Fruit fly (Drosophila melanogaster) whole organism, wandering third instar larva: ENCODE measurements around the gene mRpL47.
A peak's percentile ranks its signal among the peaks of the same experiment; 100 is the strongest.

Experiments
- Abd-B ChIP-seq: fragments of >200 bp; optimal IDR thresholded peaks from 2 replicates; lab custom pipeline; 2017; ENCODE audit warnings: missing biosample characterization, missing genetic modification characterization
- CG32264 ChIP-seq: fragments of 200-800 bp; sonication (Bioruptor generic); optimal IDR thresholded peaks from 2 replicates; lab custom pipeline; 2016; ENCODE audit warnings: missing biosample characterization, missing genetic modification characterization
- CG9705 ChIP-seq: fragments of 200-800 bp; sonication (Bioruptor generic); optimal IDR thresholded peaks from 2 replicates; lab custom pipeline; 2018; ENCODE audit warnings: missing biosample characterization, mild to moderate bottlenecking, missing genetic modification characterization
- CrebA ChIP-seq: fragments of 200-800 bp; sonication (Bioruptor generic); optimal IDR thresholded peaks from 2 replicates; lab custom pipeline; 2016; ENCODE audit warnings: missing biosample characterization, mild to moderate bottlenecking, missing genetic modification characterization, borderline replicate concordance
- Dfd ChIP-seq: fragments of >200 bp; optimal IDR thresholded peaks from 2 replicates; lab custom pipeline; 2017; ENCODE audit warnings: missing biosample characterization, missing genetic modification characterization
- Dif ChIP-seq: fragments of 200-275, 200-300 bp; sonication (Bioruptor generic); optimal IDR thresholded peaks from 2 replicates; lab custom pipeline; 2018; ENCODE audit warnings: missing biosample characterization, missing genetic modification characterization; ENCODE audit not compliant: partially characterized antibody
- GATAd ChIP-seq: sonication (Bioruptor generic); optimal IDR thresholded peaks from 2 replicates; lab custom pipeline; 2016; ENCODE audit warnings: missing biosample characterization, missing genetic modification characterization
- HLH106 ChIP-seq: fragments of 200-800 bp; optimal IDR thresholded peaks from 3 replicates; lab custom pipeline; 2019; ENCODE audit warnings: missing biosample characterization, mild to moderate bottlenecking, missing genetic modification characterization, moderate library complexity
- Hnf4 ChIP-seq: fragments of 200-800 bp; sonication (Bioruptor generic); optimal IDR thresholded peaks from 2 replicates; lab custom pipeline; 2016; ENCODE audit warnings: missing biosample characterization, mild to moderate bottlenecking, missing genetic modification characterization
- Hr78 ChIP-seq: fragments of >200 bp; optimal IDR thresholded peaks from 2 replicates; lab custom pipeline; 2017; ENCODE audit warnings: missing biosample characterization, missing genetic modification characterization
- Hr83 ChIP-seq: fragments of 200-300 bp; sonication (Bioruptor generic); optimal IDR thresholded peaks from 2 replicates; lab custom pipeline; 2016; ENCODE audit warnings: missing biosample characterization, mild to moderate bottlenecking, missing genetic modification characterization, moderate library complexity; ENCODE audit not compliant: poor library complexity, severe bottlenecking
- Jra ChIP-seq: sonication (Bioruptor generic); optimal IDR thresholded peaks from 2 replicates; lab custom pipeline; 2016; ENCODE audit warnings: missing biosample characterization, missing genetic modification characterization
- Mio ChIP-seq: sonication (Bioruptor generic); optimal IDR thresholded peaks from 2 replicates; lab custom pipeline; 2016; ENCODE audit warnings: missing biosample characterization, missing genetic modification characterization
- Myc ChIP-seq: fragments of >200 bp; optimal IDR thresholded peaks from 2 replicates; lab custom pipeline; 2017
- N ChIP-seq: fragments of >200 bp; optimal IDR thresholded peaks from 2 replicates; lab custom pipeline; 2018; ENCODE audit warnings: missing biosample characterization, missing external identifiers, missing genetic modification characterization
- OdsH ChIP-seq: fragments of 200-800 bp; sonication (Bioruptor generic); optimal IDR thresholded peaks from 2 replicates; lab custom pipeline; 2016; ENCODE audit warnings: missing biosample characterization, mild to moderate bottlenecking, missing genetic modification characterization
- Rel ChIP-seq, 2 experiments: fragments of 200-800 bp; sonication (Bioruptor generic) in 1 of 2; optimal IDR thresholded peaks; 2 replicates in 1 of 2; 3 replicates in 1 of 2; lab custom pipeline; 2016 to 2019; ENCODE audit warnings: mild to moderate bottlenecking in 2 of 2, missing biosample characterization in 2 of 2, missing genetic modification characterization in 2 of 2, moderate library complexity in 1 of 2
- Sp1 ChIP-seq: fragments of 200-800 bp; sonication (Bioruptor generic); optimal IDR thresholded peaks from 3 replicates; lab custom pipeline; 2019; ENCODE audit warnings: missing biosample characterization, mild to moderate bottlenecking, missing genetic modification characterization, moderate library complexity
- Vsx2 ChIP-seq: fragments of 200-300, 225-300 bp; sonication (Bioruptor generic); optimal IDR thresholded peaks from 2 replicates; lab custom pipeline; 2018; ENCODE audit warnings: missing biosample characterization, missing genetic modification characterization; ENCODE audit not compliant: partially characterized antibody
- brk ChIP-seq: fragments of 200-800 bp; sonication (Bioruptor generic); optimal IDR thresholded peaks from 2 replicates; lab custom pipeline; 2016; ENCODE audit warnings: missing biosample characterization, mild to moderate bottlenecking, missing genetic modification characterization
- dl ChIP-seq, 2 experiments: fragments of 175-275, 200-275 bp in 1 of 2; fragments of 200-275 bp in 1 of 2; sonication (Bioruptor generic); optimal IDR thresholded peaks; lab custom pipeline; 2018; ENCODE audit warnings: mild to moderate bottlenecking in 2 of 2, missing biosample characterization in 2 of 2, missing genetic modification characterization in 2 of 2, moderate library complexity in 2 of 2; ENCODE audit not compliant: partially characterized antibody in 2 of 2, insufficient read depth in 1 of 2
- dmrt93B ChIP-seq: fragments of 200-800 bp; sonication (Bioruptor generic); optimal IDR thresholded peaks from 2 replicates; lab custom pipeline; 2018; ENCODE audit warnings: missing biosample characterization, mild to moderate bottlenecking, missing genetic modification characterization
- dsf ChIP-seq: sonication (Bioruptor generic); optimal IDR thresholded peaks from 2 replicates; lab custom pipeline; 2016; ENCODE audit warnings: missing biosample characterization, missing genetic modification characterization, borderline replicate concordance
- ey ChIP-seq: fragments of 200-800 bp; sonication (Bioruptor generic); optimal IDR thresholded peaks from 2 replicates; lab custom pipeline; 2016; ENCODE audit warnings: missing biosample characterization, missing genetic modification characterization
- foxo ChIP-seq, 2 experiments: fragments of 200-800 bp; sonication (Bioruptor generic); optimal IDR thresholded peaks; 2 replicates in 1 of 2; 3 replicates in 1 of 2; lab custom pipeline; 2016 to 2017; ENCODE audit warnings: missing biosample characterization in 2 of 2, missing genetic modification characterization in 2 of 2
- fru ChIP-seq: fragments of 200-800 bp; sonication (Bioruptor generic); optimal IDR thresholded peaks from 3 replicates; lab custom pipeline; 2016; ENCODE audit warnings: missing biosample characterization, mild to moderate bottlenecking, missing genetic modification characterization
- h ChIP-seq: fragments of 200-800 bp; sonication (Bioruptor generic); optimal IDR thresholded peaks from 3 replicates; lab custom pipeline; 2016; ENCODE audit warnings: missing biosample characterization, mild to moderate bottlenecking, missing genetic modification characterization
- jim ChIP-seq: fragments of 175-275, 200-325 bp; sonication (Bioruptor generic); optimal IDR thresholded peaks from 2 replicates; lab custom pipeline; 2016; ENCODE audit warnings: missing biosample characterization, mild to moderate bottlenecking, missing genetic modification characterization
- lola ChIP-seq: fragments of >200 bp; optimal IDR thresholded peaks from 2 replicates; lab custom pipeline; 2017; ENCODE audit warnings: missing biosample characterization, missing genetic modification characterization
- pan ChIP-seq: fragments of >200 bp; optimal IDR thresholded peaks from 2 replicates; lab custom pipeline; 2017
- psq ChIP-seq: fragments of 200-800 bp; sonication (Bioruptor generic); optimal IDR thresholded peaks from 3 replicates; lab custom pipeline; 2017; ENCODE audit warnings: missing biosample characterization, mild to moderate bottlenecking, missing genetic modification characterization, moderate library complexity
- rgr ChIP-seq: fragments of 200-800 bp; sonication (Bioruptor generic); optimal IDR thresholded peaks from 3 replicates; lab custom pipeline; 2016; ENCODE audit warnings: missing biosample characterization, mild to moderate bottlenecking, missing genetic modification characterization
- sage ChIP-seq: fragments of 200-800 bp; sonication (Bioruptor generic); optimal IDR thresholded peaks from 2 replicates; lab custom pipeline; 2016; ENCODE audit warnings: missing biosample characterization, mild to moderate bottlenecking, missing genetic modification characterization
- sv ChIP-seq: fragments of 200-800 bp; sonication (Bioruptor generic); optimal IDR thresholded peaks from 3 replicates; lab custom pipeline; 2016; ENCODE audit warnings: missing biosample characterization, missing genetic modification characterization
- tai ChIP-seq: sonication (Bioruptor generic); optimal IDR thresholded peaks from 2 replicates; lab custom pipeline; 2016; ENCODE audit warnings: missing biosample characterization, missing genetic modification characterization
- usp ChIP-seq: fragments of >200 bp; optimal IDR thresholded peaks from 2 replicates; lab custom pipeline; 2017; ENCODE audit warnings: missing biosample characterization, missing genetic modification characterization
- woc ChIP-seq: sonication (Bioruptor generic); optimal IDR thresholded peaks from 2 replicates; lab custom pipeline; 2016; ENCODE audit warnings: missing biosample characterization, mild to moderate bottlenecking, missing genetic modification characterization

Gene mRpL47

DNA sequence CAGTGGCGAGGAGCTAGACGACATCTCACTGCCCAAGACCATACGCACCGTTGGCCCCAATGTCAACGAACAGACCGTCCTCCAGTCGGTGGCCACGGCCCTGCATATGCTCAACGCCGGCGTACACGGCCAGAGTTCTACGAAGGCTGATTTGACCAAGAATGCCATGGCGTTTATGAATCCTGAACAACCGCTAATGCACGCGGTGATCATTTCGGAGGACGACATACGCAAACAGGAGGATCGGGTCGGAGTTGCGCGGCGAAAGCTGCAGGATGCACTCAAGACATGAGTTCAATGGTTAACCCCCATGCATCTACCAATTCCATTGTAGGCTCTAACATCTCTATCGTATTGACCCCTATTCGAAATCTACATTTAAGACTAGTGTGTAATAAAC, 45.4 kb upstream of the mRpL47 start:
- TF ChIP-seq Rel (GFP tag; optimal IDR thresholded peaks at IDR 0.05; lab: Kevin White, UChicago) (no peak), Rel (tag; optimal IDR thresholded peaks at IDR 0.05; lab: Kevin White, UChicago) (no peak), Jra (GFP tag; lab: Kevin White, UChicago) (no peak), GATAd (GFP tag; lab: Kevin White, UChicago) (no peak), sage (GFP tag; lab: Kevin White, UChicago) (no peak), lola (GFP tag; lab: Kevin White, UChicago) (no peak), Dif (GFP tag; lab: Kevin White, UChicago) (no peak), usp (GFP tag; lab: Kevin White, UChicago) (no peak), Hnf4 (GFP tag; lab: Kevin White, UChicago) (no peak), Vsx2 (no peak), dsf (GFP tag; lab: Kevin White, UChicago) (no peak), brk (GFP tag; lab: Kevin White, UChicago) (no peak), OdsH (GFP tag; lab: Kevin White, UChicago) (no peak), Dfd (GFP tag; lab: Kevin White, UChicago) (no peak)

DNA sequence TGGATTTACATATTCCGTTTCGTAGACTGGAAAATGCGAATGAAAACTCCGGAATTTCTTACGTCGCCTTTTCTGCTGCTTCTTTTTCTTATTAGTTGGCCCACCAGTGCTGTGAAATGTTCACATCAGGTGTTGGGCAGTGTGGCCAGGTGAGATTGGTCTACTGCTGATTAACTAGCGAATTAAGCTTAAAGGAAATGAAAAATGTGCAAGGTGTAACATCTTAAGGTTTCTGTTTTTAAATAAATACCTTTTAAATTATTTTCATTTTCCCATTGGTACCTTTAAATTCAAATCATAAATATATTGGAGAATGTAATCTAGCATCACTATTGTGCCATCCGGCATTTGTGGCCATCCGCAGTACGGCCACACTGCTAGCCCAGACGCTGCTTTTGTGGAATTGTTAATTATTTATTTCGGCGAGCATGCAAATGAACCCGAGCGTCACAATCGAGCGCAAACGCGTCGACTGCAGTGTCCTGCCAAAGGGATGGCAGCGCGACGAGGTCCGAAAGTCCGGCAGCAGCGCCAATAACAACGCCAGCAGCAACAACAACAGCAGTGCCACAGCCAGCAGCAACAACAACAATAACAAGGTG, 43.8 kb upstream of the mRpL47 start, which contains the start of the genes AP-1mu and MBD-like:
TSS of gene AP-1mu (minus strand) at position 113 of the 602 bp plus-strand sequence.
TSS of gene MBD-like (plus strand) at position 348 of the 602 bp plus-strand sequence.
- TF ChIP-seq woc (GFP tag; lab: Kevin White, UChicago) = peak; percentile 67
- peak; percentile 73 for TF ChIP-seq Jra (GFP tag; lab: Kevin White, UChicago)
- TF ChIP-seq usp (GFP tag; lab: Kevin White, UChicago) = no peak
- TF ChIP-seq Myc (lab: Kevin White, UChicago) = peak; percentile 67
- TF ChIP-seq fru (GFP tag; lab: Kevin White, UChicago) = peak; percentile 75
- peak; percentile 81 for TF ChIP-seq h (GFP tag; lab: Kevin White, UChicago)
- TF ChIP-seq foxo (GFP tag; optimal IDR thresholded peaks at IDR 0.05; lab: Kevin White, UChicago) = peak in 1 of 2 experiments; percentile 78
- TF ChIP-seq Sp1 (GFP tag; lab: Kevin White, UChicago) = peak; percentile 67
- peak; percentile 73 for TF ChIP-seq HLH106 (tag; lab: Kevin White, UChicago)
- peak; percentile 61 for TF ChIP-seq CG9705 (GFP tag; lab: Kevin White, UChicago)
- peak; percentile 71 for TF ChIP-seq rgr
- TF ChIP-seq CrebA (GFP tag; lab: Kevin White, UChicago) = no peak
- TF ChIP-seq sv = peak; percentile 40
- no peak for TF ChIP-seq Hnf4 (GFP tag; lab: Kevin White, UChicago)
- peak; percentile 73 for TF ChIP-seq ey (GFP tag; lab: Kevin White, UChicago)
- peak; percentile 66 for TF ChIP-seq psq
- TF ChIP-seq OdsH (GFP tag; lab: Kevin White, UChicago) = peak; percentile 57
- TF ChIP-seq Rel (GFP tag; optimal IDR thresholded peaks at IDR 0.05; lab: Kevin White, UChicago) = no peak
- TF ChIP-seq Rel (tag; optimal IDR thresholded peaks at IDR 0.05; lab: Kevin White, UChicago) = peak; percentile 50
- no peak for TF ChIP-seq N (GFP tag; lab: Kevin White, UChicago)
- TF ChIP-seq, all 38 proteins: peak for 15

DNA sequence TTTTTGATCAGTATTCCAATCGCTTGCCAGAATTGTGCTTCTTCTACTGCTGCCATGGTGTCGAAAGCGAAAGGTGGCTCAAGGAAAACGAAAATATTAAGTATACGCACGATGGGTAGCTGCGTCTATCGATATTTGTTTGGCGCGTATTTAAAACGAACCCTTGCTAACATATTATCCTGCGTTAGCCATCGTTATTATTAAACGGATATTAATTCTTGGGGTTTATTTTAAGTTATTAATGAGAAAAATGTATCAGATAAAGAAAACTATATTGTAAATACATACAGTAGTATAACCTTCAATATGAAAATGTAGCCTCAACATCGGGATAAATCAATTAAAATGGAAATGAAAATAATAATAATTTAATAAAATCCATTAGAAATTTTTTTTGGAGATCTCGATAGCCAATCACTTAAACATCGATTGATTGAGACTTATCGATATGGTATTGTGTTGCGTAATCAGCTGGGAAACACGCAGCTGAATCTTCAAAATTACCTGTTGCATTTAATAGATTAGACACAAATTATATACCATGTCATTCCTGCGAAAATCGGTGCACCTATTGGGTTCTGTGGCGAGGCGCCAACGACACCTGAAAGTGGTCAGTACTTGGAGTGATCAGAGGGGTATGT, 39.7 kb upstream of the mRpL47 start, which contains the start of the genes CG9386 and BckdhA:
TSS of gene CG9386 (minus strand) at position 75 of the 641 bp plus-strand sequence.
TSS of gene BckdhA (plus strand) at position 452 of the 641 bp plus-strand sequence.
- TF ChIP-seq Abd-B (GFP tag; lab: Kevin White, UChicago) (no peak), dsf (GFP tag; lab: Kevin White, UChicago) (no peak), fru (GFP tag; lab: Kevin White, UChicago) (peak; percentile 41), OdsH (GFP tag; lab: Kevin White, UChicago) (peak; percentile 21), pan (lab: Kevin White, UChicago) (no peak), h (GFP tag; lab: Kevin White, UChicago) (peak; percentile 57), woc (GFP tag; lab: Kevin White, UChicago) (peak; percentile 48), Hr78 (no peak), Jra (GFP tag; lab: Kevin White, UChicago) (peak; percentile 18), ey (GFP tag; lab: Kevin White, UChicago) (peak; percentile 13), tai (GFP tag; lab: Kevin White, UChicago) (no peak), Sp1 (GFP tag; lab: Kevin White, UChicago) (peak; percentile 48), usp (GFP tag; lab: Kevin White, UChicago) (no peak), HLH106 (tag; lab: Kevin White, UChicago) (peak; percentile 31), Dif (GFP tag; lab: Kevin White, UChicago) (no peak), Dfd (GFP tag; lab: Kevin White, UChicago) (no peak), lola (GFP tag; lab: Kevin White, UChicago) (no peak), Mio (GFP tag; lab: Kevin White, UChicago) (no peak), Myc (lab: Kevin White, UChicago) (no peak), dl (GFP tag; optimal IDR thresholded peaks at IDR 0.05; lab: Kevin White, UChicago; ENCODE audit: insufficient read depth in 1 of 2, partially characterized antibody in 2 of 2) (no peak), Vsx2 (no peak), Hnf4 (GFP tag; lab: Kevin White, UChicago) (no peak), jim (GFP tag; lab: Kevin White, UChicago) (no peak), CG32264 (GFP tag; lab: Kevin White, UChicago) (no peak), foxo (GFP tag; optimal IDR thresholded peaks at IDR 0.05; lab: Kevin White, UChicago) (peak in 1 of 2 experiments; percentile 62), psq (peak; percentile 40), dmrt93B (GFP tag; lab: Kevin White, UChicago) (no peak), rgr (peak; percentile 54), N (GFP tag; lab: Kevin White, UChicago) (no peak), CrebA (GFP tag; lab: Kevin White, UChicago) (no peak), CG9705 (GFP tag; lab: Kevin White, UChicago) (no peak), Rel (GFP tag; optimal IDR thresholded peaks at IDR 0.05; lab: Kevin White, UChicago) (no peak), Rel (tag; optimal IDR thresholded peaks at IDR 0.05; lab: Kevin White, UChicago) (peak; percentile 82), Hr83 (GFP tag; lab: Kevin White, UChicago) (peak; percentile 48), sage (GFP tag; lab: Kevin White, UChicago) (no peak), GATAd (GFP tag; lab: Kevin White, UChicago) (no peak), brk (GFP tag; lab: Kevin White, UChicago) (no peak)
